Fruit fly (Drosophila melanogaster): ENCODE data around the gene D19A.

DNA sequence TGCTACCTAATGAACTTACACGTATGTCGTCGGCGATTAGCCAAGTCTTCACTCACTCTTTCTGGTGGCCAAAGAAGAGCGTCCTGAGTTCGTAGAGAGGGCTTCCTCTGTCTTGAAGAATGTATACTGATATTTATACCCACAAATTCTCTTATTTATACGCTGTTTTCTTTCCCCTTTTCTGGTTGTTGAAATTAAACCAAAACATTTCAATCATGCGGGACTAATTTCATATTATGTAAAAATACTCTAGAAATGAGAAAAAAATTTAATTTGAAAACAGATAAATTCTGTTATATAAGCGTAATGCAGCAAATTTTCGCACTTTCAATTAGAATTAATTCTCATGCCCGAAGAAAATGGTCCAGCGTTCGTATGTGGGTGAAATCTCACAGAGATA is 44.4 kb upstream of the D19A start, which contains the start of gene BG642312:
- TF ChIP-seq tai (GFP tag; optimal IDR thresholded peaks at IDR 0.05) (no peak), dmrt93B (GFP tag; optimal IDR thresholded peaks at IDR 0.05) (no peak), Abd-B (GFP tag; optimal IDR thresholded peaks at IDR 0.05) (no peak), pan (optimal IDR thresholded peaks at IDR 0.05) (no peak), psq (GFP tag; optimal IDR thresholded peaks at IDR 0.05) (no peak), Dfd (GFP tag; optimal IDR thresholded peaks at IDR 0.05) (no peak), woc (GFP tag; optimal IDR thresholded peaks at IDR 0.05) (no peak), fru (GFP tag; optimal IDR thresholded peaks at IDR 0.05) (no peak), dsf (GFP tag; optimal IDR thresholded peaks at IDR 0.05; ENCODE audit: borderline replicate concordance) (no peak), Myc (optimal IDR thresholded peaks at IDR 0.05) (no peak), sage (GFP tag; optimal IDR thresholded peaks at IDR 0.05) (no peak), N (GFP tag; optimal IDR thresholded peaks at IDR 0.05) (no peak), sv (GFP tag; optimal IDR thresholded peaks at IDR 0.05) (no peak), jim (GFP tag; optimal IDR thresholded peaks at IDR 0.05) (no peak)
